Worm (Caenorhabditis elegans): ENCODE results near the gene mltn-12.
A peak's percentile ranks its signal among the peaks of the same experiment; 100 is the strongest.

The mltn-12 gene

ce11 chrIV:8992786-8993185, at the start of gene mltn-12:
Gene mltn-12 (plus strand): TSS chrIV:8993086.
- no peak for TF ChIP-seq W03F9.2 (tag; optimal IDR thresholded peaks at IDR 0.05)
- TF ChIP-seq dao-5 (tag; optimal IDR thresholded peaks at IDR 0.05), result no peak
- TF ChIP-seq him-1 (tag; optimal IDR thresholded peaks at IDR 0.05), result no peak

DNA sequence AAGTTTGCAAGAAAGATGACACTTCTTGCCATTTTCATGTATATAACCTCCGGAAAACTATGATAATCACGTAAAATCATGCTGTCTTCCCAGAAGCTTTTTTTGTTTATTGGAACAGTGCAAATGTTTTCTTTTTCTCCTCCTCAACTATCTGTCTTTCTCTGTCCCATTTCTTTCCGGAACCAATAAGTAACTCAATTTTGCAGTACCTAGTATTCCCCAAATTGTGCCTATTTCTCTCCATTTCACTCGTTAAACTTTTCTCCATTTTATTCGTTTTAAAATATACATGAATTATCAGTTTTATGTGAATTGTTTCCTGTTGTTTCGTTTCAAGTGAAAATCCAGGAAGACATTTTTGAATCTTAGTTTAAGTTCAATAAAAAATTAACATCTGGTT, 49.5 kb upstream of the mltn-12 start:
- TF ChIP-seq him-1 (tag; optimal IDR thresholded peaks at IDR 0.05) (no peak), dao-5 (tag; optimal IDR thresholded peaks at IDR 0.05) (no peak), W03F9.2 (tag; optimal IDR thresholded peaks at IDR 0.05) (no peak)

DNA sequence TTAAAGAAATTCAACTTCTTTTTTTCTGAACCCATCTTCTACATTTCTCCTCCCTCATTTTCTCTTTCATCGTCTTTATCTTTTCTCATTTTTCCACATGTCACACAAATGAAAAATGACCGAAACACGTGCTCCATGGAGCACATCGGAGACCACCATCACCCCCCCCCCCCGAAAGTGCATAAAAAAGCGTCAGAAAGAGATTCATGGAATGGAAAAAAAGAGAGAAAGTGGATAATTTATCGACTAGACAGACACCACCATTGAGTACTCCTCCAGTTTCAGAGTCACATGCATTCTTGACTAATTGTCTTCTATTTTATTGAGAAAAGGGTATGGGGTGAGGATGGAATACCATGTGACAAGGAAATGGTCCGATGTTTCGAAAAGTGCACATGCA, 45.7 kb upstream of the mltn-12 start:
- TF ChIP-seq dao-5 (tag; optimal IDR thresholded peaks at IDR 0.05), result no peak
- TF ChIP-seq W03F9.2 (tag; optimal IDR thresholded peaks at IDR 0.05), result no peak
- TF ChIP-seq him-1 (tag; optimal IDR thresholded peaks at IDR 0.05), result no peak

DNA sequence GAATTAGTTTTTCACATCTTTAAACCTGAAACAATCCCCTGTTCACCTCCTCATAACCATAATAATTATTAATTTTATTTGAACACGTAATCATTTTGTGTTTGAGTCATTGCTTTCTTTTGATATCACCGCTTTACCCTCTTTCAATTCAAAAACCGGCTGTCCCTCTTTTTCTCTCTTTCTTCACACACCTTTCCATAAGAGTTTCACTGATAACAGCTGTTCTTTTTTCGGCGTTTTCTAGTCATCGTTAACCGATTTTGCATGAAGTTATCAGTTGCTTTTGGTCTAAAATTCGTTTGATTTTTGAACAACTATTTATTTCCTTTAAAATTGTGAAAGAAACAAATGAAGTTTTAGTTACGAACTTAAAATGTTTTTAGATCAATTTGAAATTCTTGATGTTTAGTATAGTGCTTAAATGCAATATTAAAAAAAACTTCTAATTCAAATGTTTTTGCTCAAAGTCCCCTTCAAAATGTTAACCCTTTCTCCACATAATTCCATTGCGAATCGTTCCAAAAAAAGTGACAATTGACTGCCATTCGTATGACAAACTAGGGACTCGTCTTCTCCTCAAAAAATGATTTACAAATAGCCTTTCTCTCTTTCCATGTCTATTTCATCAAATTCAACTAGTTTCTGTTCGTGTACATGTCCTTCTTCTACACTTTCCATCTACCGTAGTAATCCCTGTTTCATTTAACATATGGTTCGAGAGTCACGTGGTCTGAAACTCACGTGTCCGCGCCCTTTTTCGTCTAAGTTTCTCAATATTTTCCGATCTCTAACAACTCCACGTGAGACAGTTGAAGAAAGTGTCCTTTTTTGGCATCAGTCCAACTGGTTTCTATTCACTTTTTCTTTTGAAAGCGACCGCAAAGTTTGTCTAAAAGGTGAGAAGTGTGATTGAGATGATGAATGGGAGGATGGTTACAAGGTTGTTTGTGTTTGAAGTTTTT, 43.5 kb upstream of the mltn-12 start:
- TF ChIP-seq W03F9.2 (tag; optimal IDR thresholded peaks at IDR 0.05), result peak; percentile 37
- no peak for TF ChIP-seq him-1 (tag; optimal IDR thresholded peaks at IDR 0.05)

- TF ChIP-seq him-1 (tag; optimal IDR thresholded peaks at IDR 0.05), result no peak
- no peak for TF ChIP-seq dao-5 (tag; optimal IDR thresholded peaks at IDR 0.05)
- no peak for TF ChIP-seq W03F9.2 (tag; optimal IDR thresholded peaks at IDR 0.05)
Observed at ce11 chrIV:8951953-8952567, 40.8 kb upstream of the mltn-12 start.

DNA sequence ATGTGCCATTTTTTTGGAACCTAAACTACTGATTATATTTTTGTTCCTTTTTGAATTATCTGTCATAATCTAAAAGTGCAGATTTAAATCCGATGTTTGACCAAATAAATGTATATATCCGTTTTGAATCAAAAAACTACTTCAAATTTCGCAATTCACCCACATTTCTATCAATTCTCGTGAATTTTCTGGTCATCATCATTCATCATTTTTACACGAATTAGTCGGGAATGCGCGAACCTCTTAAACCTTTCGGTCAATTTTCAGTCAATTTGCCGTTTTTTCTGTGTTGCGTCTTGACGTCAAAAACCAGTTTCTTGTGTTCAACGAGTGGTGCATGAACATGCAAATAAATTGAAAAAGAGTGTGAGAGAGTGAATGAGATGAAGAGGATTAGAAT, 38.8 kb upstream of the mltn-12 start:
- no peak for TF ChIP-seq W03F9.2 (tag; optimal IDR thresholded peaks at IDR 0.05)
- TF ChIP-seq dao-5 (tag; optimal IDR thresholded peaks at IDR 0.05), result no peak
- no peak for TF ChIP-seq him-1 (tag; optimal IDR thresholded peaks at IDR 0.05)

DNA sequence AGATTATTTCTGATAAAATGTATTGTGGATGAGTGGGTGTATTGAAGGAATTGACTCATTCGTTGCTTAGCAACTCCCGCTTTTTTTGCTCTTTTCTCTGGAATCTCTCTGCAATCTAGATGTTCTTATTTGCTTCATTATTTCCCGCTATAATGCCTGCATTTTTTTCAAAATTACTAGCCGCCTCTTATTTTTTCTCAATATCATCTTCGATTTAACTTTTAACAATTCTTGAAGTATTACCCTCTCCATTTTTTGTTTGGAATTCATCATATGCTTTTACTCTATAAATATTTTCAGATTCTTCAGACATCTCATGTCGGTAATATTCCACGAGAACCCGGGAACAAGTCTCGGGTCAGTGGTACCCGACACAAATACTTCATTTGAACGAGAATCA, 36.7 kb upstream of the mltn-12 start, which contains the start of gene tpra-1:
Gene tpra-1, plus strand, starts transcription at position 301 of the 400 bp plus-strand sequence.
- TF ChIP-seq him-1 (tag; optimal IDR thresholded peaks at IDR 0.05), result no peak
- no peak for TF ChIP-seq W03F9.2 (tag; optimal IDR thresholded peaks at IDR 0.05)
- no peak for TF ChIP-seq dao-5 (tag; optimal IDR thresholded peaks at IDR 0.05)

DNA sequence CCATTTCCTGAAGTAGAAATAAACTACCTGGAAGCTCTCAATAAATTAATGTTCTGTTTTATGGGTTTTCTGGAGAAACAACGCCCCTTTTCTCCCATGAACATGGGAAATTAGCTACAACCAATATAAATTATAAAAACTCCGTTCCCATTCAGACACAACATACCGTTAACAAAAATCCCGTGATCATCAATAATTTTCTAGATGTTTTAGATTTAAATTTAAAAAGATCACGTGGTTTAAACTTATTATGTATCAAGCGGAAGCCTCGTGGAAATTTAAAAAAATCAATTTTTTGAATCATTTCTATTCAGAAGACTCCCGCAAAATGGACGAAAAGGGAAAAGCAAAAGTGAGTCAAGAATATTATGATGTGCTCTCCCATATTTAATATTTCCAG, 27.0 kb upstream of the mltn-12 start, which contains the start of gene C53B4.2:
Gene C53B4.2, plus strand, starts transcription at position 301 of the 400 bp plus-strand sequence.
- TF ChIP-seq him-1 (tag; optimal IDR thresholded peaks at IDR 0.05), result no peak
- TF ChIP-seq W03F9.2 (tag; optimal IDR thresholded peaks at IDR 0.05), result no peak
- TF ChIP-seq dao-5 (tag; optimal IDR thresholded peaks at IDR 0.05), result no peak

- no peak for TF ChIP-seq W03F9.2 (tag; optimal IDR thresholded peaks at IDR 0.05)
- no peak for TF ChIP-seq him-1 (tag; optimal IDR thresholded peaks at IDR 0.05)
- TF ChIP-seq dao-5 (tag; optimal IDR thresholded peaks at IDR 0.05), result no peak
Observed at ce11 chrIV:8967990-8968389, 24.9 kb upstream of the mltn-12 start, which contains the start of gene suex-2. Gene suex-2 (plus strand): TSS chrIV:8968290.

- TF ChIP-seq W03F9.2 (tag; optimal IDR thresholded peaks at IDR 0.05) (peak; percentile 18), dao-5 (tag; optimal IDR thresholded peaks at IDR 0.05) (no peak), him-1 (tag; optimal IDR thresholded peaks at IDR 0.05) (peak; percentile 73)
Observed at ce11 chrIV:8973249-8973958, 19.5 kb upstream of the mltn-12 start, which contains the start of gene C53B4.3. Gene C53B4.3 (minus strand): TSS chrIV:8973712.

ce11 chrIV:8974543-8975330, 18.1 kb upstream of the mltn-12 start:
- TF ChIP-seq W03F9.2 (tag; optimal IDR thresholded peaks at IDR 0.05) (no peak), dao-5 (tag; optimal IDR thresholded peaks at IDR 0.05) (no peak), him-1 (tag; optimal IDR thresholded peaks at IDR 0.05) (no peak)

ce11 chrIV:8975331-8975625, 17.6 kb upstream of the mltn-12 start, which contains the start of gene pdzd-8:
Gene pdzd-8 (plus strand): TSS chrIV:8975526.
- TF ChIP-seq him-1 (tag; optimal IDR thresholded peaks at IDR 0.05), result no peak
- TF ChIP-seq dao-5 (tag; optimal IDR thresholded peaks at IDR 0.05), result no peak
- no peak for TF ChIP-seq W03F9.2 (tag; optimal IDR thresholded peaks at IDR 0.05)

ce11 chrIV:8978047-8978446, 14.8 kb upstream of the mltn-12 start:
- TF ChIP-seq W03F9.2 (tag; optimal IDR thresholded peaks at IDR 0.05) (no peak), dao-5 (tag; optimal IDR thresholded peaks at IDR 0.05) (no peak), him-1 (tag; optimal IDR thresholded peaks at IDR 0.05) (no peak)
